Fruit fly (Drosophila melanogaster) whole organism, prepupa: Measurements from ENCODE around the gene et.

ENCODE experiments used
- CG10631 ChIP-seq: fragments of 200-800 bp; sonication (Bioruptor generic); optimal IDR thresholded peaks from 2 replicates; lab custom pipeline; 2016; ENCODE audit warnings: missing biosample characterization, missing genetic modification characterization
- CG10669 ChIP-seq: fragments of 200-800 bp; sonication (Bioruptor generic); optimal IDR thresholded peaks from 3 replicates; lab custom pipeline; 2018; ENCODE audit warnings: missing biosample characterization, mild to moderate bottlenecking, missing genetic modification characterization, moderate library complexity
- CG11902 ChIP-seq: fragments of 200-800 bp; sonication (Bioruptor generic); optimal IDR thresholded peaks from 3 replicates; lab custom pipeline; 2016; ENCODE audit warnings: missing biosample characterization, missing genetic modification characterization
- CG15336 ChIP-seq: fragments of 200-800 bp; sonication (Bioruptor generic); IDR thresholded peaks from 2 replicates; pipeline ENCODE4 v1.3.6; 2022; ENCODE audit warnings: missing biosample characterization, missing genetic modification characterization
- CG3032 ChIP-seq: fragments of 200-800 bp; optimal IDR thresholded peaks from 2 replicates; lab custom pipeline; 2019; ENCODE audit warnings: missing biosample characterization, mild to moderate bottlenecking, missing genetic modification characterization, moderate library complexity
- CG32006 ChIP-seq: fragments of 200-800 bp; sonication (Bioruptor generic); optimal IDR thresholded peaks from 3 replicates; lab custom pipeline; 2017; ENCODE audit warnings: missing biosample characterization, mild to moderate bottlenecking, missing genetic modification characterization
- CG6163 ChIP-seq: fragments of 200-800 bp; sonication (Bioruptor generic); IDR thresholded peaks from 3 replicates; pipeline ENCODE4 v1.3.6; 2022; ENCODE audit warnings: missing biosample characterization, missing genetic modification characterization
- CG6792 ChIP-seq: fragments of 200-800 bp; sonication (Bioruptor generic); optimal IDR thresholded peaks from 3 replicates; lab custom pipeline; 2016; ENCODE audit warnings: missing biosample characterization, missing genetic modification characterization
- CG6808 ChIP-seq: fragments of 200-800 bp; sonication (Bioruptor generic); optimal IDR thresholded peaks from 3 replicates; lab custom pipeline; 2017; ENCODE audit warnings: missing biosample characterization, missing genetic modification characterization, mild to moderate bottlenecking, moderate library complexity, missing genetic modification reagents
- CG7368 ChIP-seq: fragments of 200-800 bp; sonication (Bioruptor generic); optimal IDR thresholded peaks from 3 replicates; lab custom pipeline; 2016; ENCODE audit warnings: missing biosample characterization, missing genetic modification characterization
- CG8119 ChIP-seq: fragments of 200-800 bp; sonication (Bioruptor generic); IDR thresholded peaks from 3 replicates; pipeline ENCODE4 v1.3.6; 2022; ENCODE audit warnings: missing biosample characterization, missing genetic modification characterization
- CG8632 ChIP-seq: fragments of 200-800 bp; sonication (Bioruptor generic); optimal IDR thresholded peaks from 3 replicates; lab custom pipeline; 2016; ENCODE audit warnings: missing biosample characterization, missing genetic modification characterization
- CG9139 ChIP-seq: fragments of 200-800 bp; sonication (Bioruptor generic); optimal IDR thresholded peaks from 3 replicates; lab custom pipeline; 2017; ENCODE audit warnings: missing biosample characterization, mild to moderate bottlenecking, missing genetic modification characterization
- Eip75B ChIP-seq: fragments of 200-800 bp; sonication (Bioruptor generic); optimal IDR thresholded peaks from 3 replicates; lab custom pipeline; 2016; ENCODE audit warnings: missing biosample characterization, missing genetic modification characterization
- Eip78C ChIP-seq: fragments of 200-800 bp; sonication (Bioruptor generic); peaks from one replicate; lab custom pipeline; 2016; ENCODE audit warnings: missing biosample characterization, missing genetic modification characterization
- Eip93F ChIP-seq: fragments of 200-800 bp; sonication (Bioruptor generic); optimal IDR thresholded peaks from 2 replicates; lab custom pipeline; 2016; ENCODE audit warnings: missing biosample characterization, mild to moderate bottlenecking, missing genetic modification characterization
- Ets21C ChIP-seq: fragments of 200-800 bp; sonication (Bioruptor generic); optimal IDR thresholded peaks from 3 replicates; lab custom pipeline; 2016; ENCODE audit warnings: missing biosample characterization, missing genetic modification characterization
- Ets96B ChIP-seq: fragments of 200-800 bp; optimal IDR thresholded peaks from 2 replicates; lab custom pipeline; 2019; ENCODE audit warnings: missing biosample characterization, mild to moderate bottlenecking, missing genetic modification characterization, moderate library complexity
- Hr38 ChIP-seq: sonication (Bioruptor generic); optimal IDR thresholded peaks from 2 replicates; lab custom pipeline; 2016; ENCODE audit warnings: missing biosample characterization, missing genetic modification characterization
- Hr39 ChIP-seq: fragments of 200-800 bp; sonication (Bioruptor generic); optimal IDR thresholded peaks from 2 replicates; lab custom pipeline; 2016; ENCODE audit warnings: missing biosample characterization, missing genetic modification characterization
- Sox102F ChIP-seq: fragments of 200-800 bp; sonication (Bioruptor generic); optimal IDR thresholded peaks from 2 replicates; lab custom pipeline; 2016; ENCODE audit warnings: missing biosample characterization, mild to moderate bottlenecking, missing genetic modification characterization
- Sox14 ChIP-seq: fragments of 200-800 bp; sonication (Bioruptor generic); optimal IDR thresholded peaks from 3 replicates; lab custom pipeline; 2016; ENCODE audit warnings: missing biosample characterization, missing genetic modification characterization
- Sox15 ChIP-seq: fragments of 200-800 bp; sonication (Bioruptor generic); optimal IDR thresholded peaks from 3 replicates; lab custom pipeline; 2016; ENCODE audit warnings: missing biosample characterization, missing genetic modification characterization
- cyc ChIP-seq: fragments of 200-800 bp; sonication (Bioruptor generic); optimal IDR thresholded peaks from 3 replicates; lab custom pipeline; 2016; ENCODE audit warnings: missing biosample characterization, missing genetic modification characterization
- dsx ChIP-seq: fragments of 200-800 bp; optimal IDR thresholded peaks from 3 replicates; lab custom pipeline; 2019; ENCODE audit warnings: missing biosample characterization, mild to moderate bottlenecking, missing genetic modification characterization, moderate library complexity; ENCODE audit not compliant: poor library complexity, severe bottlenecking
- fd59A ChIP-seq: fragments of 200-800 bp; sonication (Bioruptor generic); optimal IDR thresholded peaks from 2 replicates; lab custom pipeline; 2017; ENCODE audit warnings: missing biosample characterization, mild to moderate bottlenecking, missing genetic modification characterization, missing genetic modification reagents
- pdm3 ChIP-seq: fragments of 200-800 bp; sonication (Bioruptor generic); optimal IDR thresholded peaks from 3 replicates; lab custom pipeline; 2016; ENCODE audit warnings: missing biosample characterization, missing genetic modification characterization
- ss ChIP-seq, 2 experiments: fragments of 200-800 bp; sonication (Bioruptor generic); optimal IDR thresholded peaks; 2 replicates in 1 of 2; 3 replicates in 1 of 2; lab custom pipeline; 2017 to 2018; ENCODE audit warnings: mild to moderate bottlenecking in 2 of 2, missing biosample characterization in 2 of 2, missing genetic modification characterization in 2 of 2, moderate library complexity in 1 of 2
- svp ChIP-seq: fragments of 200-800 bp; sonication (Bioruptor generic); peaks from one replicate; lab custom pipeline; 2016; ENCODE audit warnings: missing biosample characterization, missing genetic modification characterization
- vri ChIP-seq: fragments of 200-800 bp; sonication (Bioruptor generic); optimal IDR thresholded peaks from 3 replicates; lab custom pipeline; 2016; ENCODE audit warnings: missing biosample characterization, mild to moderate bottlenecking, missing genetic modification characterization

et gene

dm6 chrX:19675662-19676061, at the start of gene et:
et (minus strand) TSS chrX:19675891.
- peak; percentile 79 for TF ChIP-seq svp
- no peak for TF ChIP-seq Hr38 (GFP tag; lab: Kevin White, UChicago)
- TF ChIP-seq, all 60 proteins: peak for 1

dm6 chrX:19717988-19718973, 42.6 kb upstream of the et start, which contains the start of gene CG12531:
CG12531 (plus strand) TSS chrX:19718923.
- peak; percentile 10 for TF ChIP-seq svp
- TF ChIP-seq Sox15 (GFP tag; lab: Kevin White, UChicago): no peak
- no peak for TF ChIP-seq CG6808 (GFP tag; lab: Kevin White, UChicago)
- TF ChIP-seq cyc (GFP tag; lab: Kevin White, UChicago): no peak
- TF ChIP-seq ss (GFP tag; optimal IDR thresholded peaks at IDR 0.05; lab: Kevin White, UChicago): peak in 1 of 2 experiments; percentile 35

- peak; percentile 17 for TF ChIP-seq svp
- no peak for TF ChIP-seq CG9139
These were observed 41.4 kb upstream of the et start for dm6 chrX:19717041-19717440.

dm6 chrX:19716325-19716917, 40.7 kb upstream of the et start:
- no peak for TF ChIP-seq CG6792 (GFP tag; lab: Kevin White, UChicago)
- no peak for TF ChIP-seq Hr39 (GFP tag; lab: Kevin White, UChicago)
- TF ChIP-seq CG7368 (GFP tag; lab: Kevin White, UChicago): no peak
- no peak for TF ChIP-seq Sox14
- TF ChIP-seq svp: peak; percentile 45
- TF ChIP-seq CG15336 (GFP tag; lab: Robert Waterston, UW): no peak
- no peak for TF ChIP-seq CG8632 (GFP tag; lab: Kevin White, UChicago)
- no peak for TF ChIP-seq Eip75B
- no peak for TF ChIP-seq Eip93F (GFP tag; lab: Kevin White, UChicago)
- no peak for TF ChIP-seq cyc (GFP tag; lab: Kevin White, UChicago)
- TF ChIP-seq CG9139: no peak
- no peak for TF ChIP-seq pdm3
- TF ChIP-seq fd59A (GFP tag; lab: Kevin White, UChicago): no peak
- TF ChIP-seq Ets96B (tag; lab: Kevin White, UChicago): no peak
- TF ChIP-seq Sox102F (GFP tag; lab: Kevin White, UChicago): no peak
- no peak for TF ChIP-seq CG11902 (GFP tag; lab: Kevin White, UChicago)
- TF ChIP-seq CG32006: no peak
- no peak for TF ChIP-seq CG3032 (tag; lab: Kevin White, UChicago)
- TF ChIP-seq Eip78C: peak; percentile 40
- no peak for TF ChIP-seq CG10669
- peak; percentile 5 for TF ChIP-seq CG10631 (GFP tag; lab: Kevin White, UChicago)
- no peak for TF ChIP-seq Ets21C (GFP tag; lab: Kevin White, UChicago)

- no peak for TF ChIP-seq dsx (GFP tag; lab: Kevin White, UChicago)
- no peak for TF ChIP-seq CG8119
- TF ChIP-seq CG3032 (tag; lab: Kevin White, UChicago): no peak
- no peak for TF ChIP-seq pdm3
- peak; percentile 71 for TF ChIP-seq svp
- no peak for TF ChIP-seq CG6163
- TF ChIP-seq Eip78C: no peak
- no peak for TF ChIP-seq vri (GFP tag; lab: Kevin White, UChicago)
- no peak for TF ChIP-seq Sox15 (GFP tag; lab: Kevin White, UChicago)
These were observed 39.1 kb upstream of the et start for dm6 chrX:19714816-19715215.
